Comparison of ENCODE assay signal across 4 fruit fly cellular contexts in the genomic region with DNA sequence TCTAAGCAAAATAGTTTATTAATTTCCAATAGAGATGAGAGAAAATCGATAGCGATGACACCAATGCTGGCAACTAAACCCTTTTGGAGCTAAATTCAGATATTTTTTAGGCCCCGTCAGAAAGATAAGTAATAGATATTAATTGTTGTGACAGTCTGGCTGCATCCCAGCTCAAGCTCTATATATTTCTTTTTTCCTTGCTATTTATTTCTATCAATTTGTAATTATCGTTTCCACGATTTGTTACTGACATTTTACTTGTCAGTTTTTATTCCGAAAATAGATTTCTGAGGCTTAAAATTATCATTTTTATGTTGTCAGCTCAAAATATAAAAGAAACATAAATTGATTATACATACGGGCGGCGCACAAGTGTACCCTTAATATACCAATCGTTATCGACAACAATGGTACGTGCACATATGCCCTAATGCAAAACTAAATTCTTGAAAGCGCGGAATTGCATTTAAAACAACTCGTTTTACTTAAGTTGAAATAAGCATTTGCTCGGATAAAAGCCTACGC.
TF ChIP-seq lines count a peak whose summit lies in the region.

Gene CRIF, minus strand, starts transcription at position 51 of the 525 bp plus-strand sequence.
Gene SMC5, plus strand, starts transcription at position 329 of the 525 bp plus-strand sequence.

TF ChIP-seq in whole organism, adult, 20 proteins besides CTCF, POLR2A, EP300 and RAD21 (continued from another document):
- TF ChIP-seq Crg-1 (GFP tag; optimal IDR thresholded peaks at IDR 0.05; lab: Kevin White, UChicago) (no peak), CG7045 (GFP tag; optimal IDR thresholded peaks at IDR 0.05; lab: Kevin White, UChicago) (peak; percentile 59), toe (GFP tag; optimal IDR thresholded peaks at IDR 0.05; lab: Kevin White, UChicago) (peak; percentile 89)

TF ChIP-seq in whole organism, embryonic, 481 proteins besides CTCF, POLR2A, EP300 and RAD21 (continued from another document and continues in another):
- peak; percentile 55 for TF ChIP-seq CG17359 (tag; optimal IDR thresholded peaks at IDR 0.05; lab: Kevin White, UChicago)
- TF ChIP-seq az2 (GFP tag; optimal IDR thresholded peaks at IDR 0.05; lab: Kevin White, UChicago): peak; percentile 67
- TF ChIP-seq ken (GFP tag; IDR thresholded peaks at IDR 0.05; lab: Robert Waterston, UW): peak; percentile 40; the same call in 1 of the 3 replicates
- TF ChIP-seq Atf3 (GFP tag; optimal IDR thresholded peaks at IDR 0.05; lab: Kevin White, UChicago): peak; percentile 40
- TF ChIP-seq Dip2 (GFP tag; IDR thresholded peaks at IDR 0.05; lab: Robert Waterston, UW): no peak
- no peak for TF ChIP-seq CG10565 (GFP tag; optimal IDR thresholded peaks at IDR 0.05; lab: Kevin White, UChicago)
- no peak for TF ChIP-seq gce (GFP tag; IDR thresholded peaks at IDR 0.05; lab: Robert Waterston, UW)
- peak; percentile 23 for TF ChIP-seq D19A (tag; optimal IDR thresholded peaks at IDR 0.05; lab: Kevin White, UChicago)
- no peak for TF ChIP-seq CG4707 (GFP tag; optimal IDR thresholded peaks at IDR 0.05; lab: Kevin White, UChicago)
- TF ChIP-seq Dp (GFP tag; optimal IDR thresholded peaks at IDR 0.05; lab: Kevin White, UChicago): peak; percentile 57
- peak; percentile 70 for TF ChIP-seq CG18262 (tag; optimal IDR thresholded peaks at IDR 0.05; lab: Kevin White, UChicago)
- TF ChIP-seq CG4854 (GFP tag; optimal IDR thresholded peaks at IDR 0.05; lab: Kevin White, UChicago): peak; percentile 34
- TF ChIP-seq dmrt99B (tag; optimal IDR thresholded peaks at IDR 0.05; lab: Kevin White, UChicago): no peak
- TF ChIP-seq psq (GFP tag; optimal IDR thresholded peaks at IDR 0.05; lab: Kevin White, UChicago): no peak
- no peak for TF ChIP-seq hkb (optimal IDR thresholded peaks at IDR 0.05; lab: Kevin White, UChicago)
- TF ChIP-seq hkb (GFP tag; IDR thresholded peaks at IDR 0.05; lab: Robert Waterston, UW): 0 out of 2 replicates have a peak, but pooled peaks have one; percentile 21
- no peak for TF ChIP-seq CG1529 (GFP tag; optimal IDR thresholded peaks at IDR 0.05; lab: Kevin White, UChicago)
- TF ChIP-seq CG11398 (GFP tag; optimal IDR thresholded peaks at IDR 0.05; lab: Kevin White, UChicago): no peak
- 0 out of 2 replicates have a peak, but pooled peaks have one; percentile 23 for TF ChIP-seq NFAT (GFP tag; IDR thresholded peaks at IDR 0.05; lab: Robert Waterston, UW)
- TF ChIP-seq CG10209 (GFP tag; optimal IDR thresholded peaks at IDR 0.05; lab: Kevin White, UChicago): peak; percentile 52
- TF ChIP-seq CG1233 (GFP tag; optimal IDR thresholded peaks at IDR 0.05; lab: Kevin White, UChicago): no peak
- TF ChIP-seq Pdp1 (GFP tag; optimal IDR thresholded peaks at IDR 0.05; lab: Kevin White, UChicago): peak in 1 of 2 experiments; percentile 75
- peak; percentile 52 for TF ChIP-seq NK7.1 (GFP tag; optimal IDR thresholded peaks at IDR 0.05; lab: Kevin White, UChicago)
- no peak for TF ChIP-seq sc (optimal IDR thresholded peaks at IDR 0.05; lab: Kevin White, UChicago)
- peak; percentile 26 for TF ChIP-seq sc (GFP tag; optimal IDR thresholded peaks at IDR 0.05; lab: Kevin White, UChicago)
- no peak; the same call in 1 of the 2 replicates for TF ChIP-seq lmd (GFP tag; IDR thresholded peaks at IDR 0.05; lab: Robert Waterston, UW)
- TF ChIP-seq CG2116 (GFP tag; optimal IDR thresholded peaks at IDR 0.05; lab: Kevin White, UChicago): peak; percentile 70
- peak; percentile 70 for TF ChIP-seq CG12155 (GFP tag; optimal IDR thresholded peaks at IDR 0.05; lab: Kevin White, UChicago)
- peak; percentile 30 for TF ChIP-seq pnt (GFP tag; optimal IDR thresholded peaks at IDR 0.05; lab: Kevin White, UChicago)
- TF ChIP-seq danr (GFP tag; IDR thresholded peaks at IDR 0.05; lab: Robert Waterston, UW): no peak
- TF ChIP-seq dpn (GFP tag; optimal IDR thresholded peaks at IDR 0.05; lab: Kevin White, UChicago): peak; percentile 76 to 77
- no peak for TF ChIP-seq wor (GFP tag; IDR thresholded peaks at IDR 0.05; lab: Robert Waterston, UW)
- peak; percentile 32 for TF ChIP-seq al (GFP tag; IDR thresholded peaks at IDR 0.05; lab: Robert Waterston, UW)
- TF ChIP-seq exex (tag; optimal IDR thresholded peaks at IDR 0.05; lab: Kevin White, UChicago): peak; percentile 47
- peak; percentile 52; the same call in 1 of the 2 replicates for TF ChIP-seq CG14014 (GFP tag; IDR thresholded peaks at IDR 0.05; lab: Robert Waterston, UW)
- TF ChIP-seq CG14050 (GFP tag; IDR thresholded peaks at IDR 0.05; lab: Robert Waterston, UW): 0 out of 3 replicates have a peak, but pooled peaks have one; percentile 27
- peak; percentile 63 for TF ChIP-seq CG33213 (GFP tag; optimal IDR thresholded peaks at IDR 0.05; lab: Kevin White, UChicago)
- peak; percentile 84 for TF ChIP-seq CoRest (tag; optimal IDR thresholded peaks at IDR 0.05; lab: Kevin White, UChicago)
- TF ChIP-seq CG12071 (GFP tag; optimal IDR thresholded peaks at IDR 0.05; lab: Kevin White, UChicago): no peak
- peak; percentile 52 for TF ChIP-seq Fer2 (tag; optimal IDR thresholded peaks at IDR 0.05; lab: Kevin White, UChicago)

TF ChIP-seq in whole organism, prepupa, 60 proteins besides CTCF, POLR2A, EP300 and RAD21 (continued from another document):
- peak; percentile 62 for TF ChIP-seq topi (GFP tag; optimal IDR thresholded peaks at IDR 0.05; lab: Kevin White, UChicago)
- TF ChIP-seq Hr38 (GFP tag; optimal IDR thresholded peaks at IDR 0.05; lab: Kevin White, UChicago): no peak
- TF ChIP-seq Ets21C (GFP tag; optimal IDR thresholded peaks at IDR 0.05; lab: Kevin White, UChicago): peak; percentile 52
- no peak for TF ChIP-seq CG7368 (GFP tag; optimal IDR thresholded peaks at IDR 0.05; lab: Kevin White, UChicago)
- TF ChIP-seq CG11902 (GFP tag; optimal IDR thresholded peaks at IDR 0.05; lab: Kevin White, UChicago): peak; percentile 18
- TF ChIP-seq CG34406 (GFP tag; optimal IDR thresholded peaks at IDR 0.05; lab: Kevin White, UChicago): no peak
- peak in 1 of 2 experiments; percentile 37 for TF ChIP-seq salr (GFP tag; optimal IDR thresholded peaks at IDR 0.05; lab: Kevin White, UChicago)
- no peak for TF ChIP-seq CG32006 (GFP tag; optimal IDR thresholded peaks at IDR 0.05; lab: Kevin White, UChicago)
- TF ChIP-seq Eip93F (GFP tag; optimal IDR thresholded peaks at IDR 0.05; lab: Kevin White, UChicago): peak; percentile 51
- no peak for TF ChIP-seq Sox14 (GFP tag; optimal IDR thresholded peaks at IDR 0.05; lab: Kevin White, UChicago)
- no peak for TF ChIP-seq dsx (GFP tag; optimal IDR thresholded peaks at IDR 0.05; lab: Kevin White, UChicago; ENCODE audit: poor library complexity, severe bottlenecking)
- peak; percentile 71 for TF ChIP-seq CG31627 (GFP tag; optimal IDR thresholded peaks at IDR 0.05; lab: Kevin White, UChicago)
- no peak for TF ChIP-seq eg (GFP tag; IDR thresholded peaks at IDR 0.05; lab: Robert Waterston, UW)
- peak; percentile 60 for TF ChIP-seq CG10631 (GFP tag; optimal IDR thresholded peaks at IDR 0.05; lab: Kevin White, UChicago)
- no peak for TF ChIP-seq CG16779 (tag; optimal IDR thresholded peaks at IDR 0.05; lab: Kevin White, UChicago)
- no peak for TF ChIP-seq CG6792 (GFP tag; optimal IDR thresholded peaks at IDR 0.05; lab: Kevin White, UChicago)
- no peak for TF ChIP-seq fkh (GFP tag; optimal IDR thresholded peaks at IDR 0.05; lab: Kevin White, UChicago)
- TF ChIP-seq Lpt (GFP tag; optimal IDR thresholded peaks at IDR 0.05; lab: Kevin White, UChicago): no peak
- no peak for TF ChIP-seq dac (GFP tag; optimal IDR thresholded peaks at IDR 0.05; lab: Kevin White, UChicago)
- TF ChIP-seq Hr4 (GFP tag; optimal IDR thresholded peaks at IDR 0.05; lab: Kevin White, UChicago): peak; percentile 75
- TF ChIP-seq CG6808 (GFP tag; optimal IDR thresholded peaks at IDR 0.05; lab: Kevin White, UChicago): no peak
- TF ChIP-seq CG15336 (GFP tag; IDR thresholded peaks at IDR 0.05; lab: Robert Waterston, UW): 0 out of 2 replicates have a peak, but pooled peaks have one; percentile 16
- peak; percentile 69 for TF ChIP-seq lz (GFP tag; optimal IDR thresholded peaks at IDR 0.05; lab: Kevin White, UChicago)
- peak; percentile 60 for TF ChIP-seq CG3032 (tag; optimal IDR thresholded peaks at IDR 0.05; lab: Kevin White, UChicago)
- TF ChIP-seq Ets96B (tag; optimal IDR thresholded peaks at IDR 0.05; lab: Kevin White, UChicago): no peak
- TF ChIP-seq Hr39 (GFP tag; optimal IDR thresholded peaks at IDR 0.05; lab: Kevin White, UChicago): no peak
- TF ChIP-seq CG3919 (GFP tag; optimal IDR thresholded peaks at IDR 0.05; lab: Kevin White, UChicago): no peak
- no peak; the same call in 1 of the 2 replicates for TF ChIP-seq CG11294 (GFP tag; IDR thresholded peaks at IDR 0.05; lab: Robert Waterston, UW)
- no peak for TF ChIP-seq CG6854 (GFP tag; optimal IDR thresholded peaks at IDR 0.05; lab: Kevin White, UChicago)
- no peak for TF ChIP-seq fd59A (GFP tag; optimal IDR thresholded peaks at IDR 0.05; lab: Kevin White, UChicago)
- no peak for TF ChIP-seq Gug (GFP tag; IDR thresholded peaks at IDR 0.05; lab: Robert Waterston, UW)
- TF ChIP-seq Eip78C (GFP tag; lab: Kevin White, UChicago): no peak
- no peak for TF ChIP-seq Sox102F (GFP tag; optimal IDR thresholded peaks at IDR 0.05; lab: Kevin White, UChicago)
- peak; percentile 53 for TF ChIP-seq cyc (GFP tag; optimal IDR thresholded peaks at IDR 0.05; lab: Kevin White, UChicago)
- TF ChIP-seq OdsH (GFP tag; optimal IDR thresholded peaks at IDR 0.05; lab: Kevin White, UChicago): no peak
- no peak for TF ChIP-seq achi (GFP tag; optimal IDR thresholded peaks at IDR 0.05; lab: Kevin White, UChicago)
- TF ChIP-seq ss (GFP tag; optimal IDR thresholded peaks at IDR 0.05; lab: Kevin White, UChicago): no peak
- no peak for TF ChIP-seq Smox (GFP tag; optimal IDR thresholded peaks at IDR 0.05; lab: Kevin White, UChicago)
- TF ChIP-seq CG11762 (GFP tag; optimal IDR thresholded peaks at IDR 0.05; lab: Kevin White, UChicago; ENCODE audit: insufficient read depth): peak; percentile 0
- no peak for TF ChIP-seq Blimp-1 (GFP tag; optimal IDR thresholded peaks at IDR 0.05; lab: Kevin White, UChicago)
- TF ChIP-seq vri (GFP tag; optimal IDR thresholded peaks at IDR 0.05; lab: Kevin White, UChicago): no peak
TF ChIP-seq in whole organism, prepupa: peak in this region for 18.

TF ChIP-seq in whole organism, wandering third instar larva, 38 proteins besides CTCF, POLR2A, EP300 and RAD21 (continued from another document):
- TF ChIP-seq Sp1 (GFP tag; optimal IDR thresholded peaks at IDR 0.05; lab: Kevin White, UChicago) (no peak), N (GFP tag; optimal IDR thresholded peaks at IDR 0.05; lab: Kevin White, UChicago) (no peak), Hnf4 (GFP tag; optimal IDR thresholded peaks at IDR 0.05; lab: Kevin White, UChicago) (peak; percentile 64), rgr (GFP tag; optimal IDR thresholded peaks at IDR 0.05; lab: Kevin White, UChicago) (no peak), dl (GFP tag; optimal IDR thresholded peaks at IDR 0.05; lab: Kevin White, UChicago; ENCODE audit: insufficient read depth in 1 of 2, partially characterized antibody in 2 of 2) (peak; percentile 18 to 62), tai (GFP tag; optimal IDR thresholded peaks at IDR 0.05; lab: Kevin White, UChicago) (peak; percentile 83), Mio (GFP tag; optimal IDR thresholded peaks at IDR 0.05; lab: Kevin White, UChicago) (no peak), Rel (GFP tag; optimal IDR thresholded peaks at IDR 0.05; lab: Kevin White, UChicago) (no peak), Rel (tag; optimal IDR thresholded peaks at IDR 0.05; lab: Kevin White, UChicago) (no peak), Vsx2 (GFP tag; optimal IDR thresholded peaks at IDR 0.05; lab: Kevin White, UChicago; ENCODE audit: partially characterized antibody) (peak; percentile 95), Hr78 (GFP tag; optimal IDR thresholded peaks at IDR 0.05; lab: Kevin White, UChicago) (no peak), HLH106 (tag; optimal IDR thresholded peaks at IDR 0.05; lab: Kevin White, UChicago) (peak; percentile 59), sage (GFP tag; optimal IDR thresholded peaks at IDR 0.05; lab: Kevin White, UChicago) (no peak), Dfd (GFP tag; optimal IDR thresholded peaks at IDR 0.05; lab: Kevin White, UChicago) (no peak), usp (GFP tag; optimal IDR thresholded peaks at IDR 0.05; lab: Kevin White, UChicago) (no peak)
